Worm (Caenorhabditis elegans) whole organism, L1 larva: Measurements from ENCODE around the gene K07F5.7.

Experiments
- C04F5.9 ChIP-seq: sonication (generic microtip); optimal IDR thresholded peaks from 2 replicates; lab custom pipeline; 2016; ENCODE audit warnings: missing genetic modification characterization, missing compliant biosample characterization
- C16A3.4 ChIP-seq: fragments of 150-350 bp; optimal IDR thresholded peaks from 2 replicates; lab custom pipeline; 2014; ENCODE audit warnings: missing biosample characterization, missing genetic modification characterization
- F16B12.6 ChIP-seq: fragments of 150-350 bp; optimal IDR thresholded peaks from 2 replicates; lab custom pipeline; 2014; ENCODE audit warnings: missing biosample characterization, missing genetic modification characterization
- Y116A8C.19 ChIP-seq: sonication (generic microtip); optimal IDR thresholded peaks from 2 replicates; lab custom pipeline; 2016; ENCODE audit warnings: missing compliant biosample characterization, missing genetic modification characterization, borderline replicate concordance
- blmp-1 ChIP-seq: fragments of 150-350 bp; optimal IDR thresholded peaks from 2 replicates; lab custom pipeline; 2014; ENCODE audit warnings: missing biosample characterization, missing genetic modification characterization
- ceh-82 ChIP-seq, 3 experiments: fragments of 150-350 bp in 1 of 3; sonication (generic microtip) in 2 of 3; optimal IDR thresholded peaks; 2 replicates each; lab custom pipeline; 2014 to 2017; ENCODE audit warnings: missing biosample characterization in 3 of 3, missing genetic modification characterization in 3 of 3
- dpl-1 ChIP-seq, 3 experiments: fragments of 150-350 bp in 2 of 3; sonication (generic microtip) in 1 of 3; optimal IDR thresholded peaks; 2 replicates each; lab custom pipeline; 2014 to 2017; ENCODE audit warnings: missing biosample characterization in 3 of 3, missing genetic modification characterization in 3 of 3, missing genetic modification reagents in 3 of 3
- dsc-1 ChIP-seq: sonication (generic microtip); optimal IDR thresholded peaks from 2 replicates; lab custom pipeline; 2016; ENCODE audit warnings: mild to moderate bottlenecking, missing genetic modification characterization, missing compliant biosample characterization
- efl-1 ChIP-seq, 4 experiments: fragments of 150-350 bp; optimal IDR thresholded peaks in 3 of 4; peaks in 1 of 4; 1 replicate in 1 of 4; 2 replicates in 3 of 4; lab custom pipeline; 2014; ENCODE audit warnings: missing biosample characterization in 2 of 4, missing genetic modification characterization in 2 of 4, missing genetic modification reagents in 2 of 4
- egl-13 ChIP-seq: sonication (generic microtip); optimal IDR thresholded peaks from 2 replicates; lab custom pipeline; 2016; ENCODE audit warnings: missing genotype, missing genetic modification reagents, missing genetic modification characterization, missing compliant biosample characterization
- egl-27 ChIP-seq, 2 experiments: fragments of 150-350 bp in 1 of 2; sonication (generic microtip); optimal IDR thresholded peaks; 3 replicates each; lab custom pipeline; 2017 to 2018; ENCODE audit warnings: missing biosample characterization in 2 of 2, missing genetic modification characterization in 2 of 2, missing genetic modification reagents in 2 of 2
- elt-2 ChIP-seq: sonication (generic microtip); optimal IDR thresholded peaks from 2 replicates; lab custom pipeline; 2016; ENCODE audit warnings: missing genetic modification characterization, mild to moderate bottlenecking, inconsistent platforms, missing compliant biosample characterization, missing genetic modification reagents
- elt-3 ChIP-seq, 6 experiments: fragments of 150-350 bp in 1 of 6; sonication (generic microtip); optimal IDR thresholded peaks; 2 replicates each; lab custom pipeline; 2017 to 2018; ENCODE audit warnings: missing biosample characterization in 6 of 6, missing genetic modification characterization in 6 of 6, inconsistent platforms in 1 of 6
- ets-5 ChIP-seq: fragments of 200-800 bp; sonication (Bioruptor generic); IDR thresholded peaks from 2 replicates; pipeline ENCODE4 v1.3.6; 2022; ENCODE audit warnings: missing genetic modification characterization, missing compliant biosample characterization
- fkh-8 ChIP-seq: sonication (generic microtip); optimal IDR thresholded peaks from 2 replicates; lab custom pipeline; 2016; ENCODE audit warnings: mild to moderate bottlenecking, missing genetic modification characterization, missing compliant biosample characterization
- hlh-4 ChIP-seq: sonication (generic microtip); optimal IDR thresholded peaks from 2 replicates; lab custom pipeline; 2016; ENCODE audit warnings: mild to moderate bottlenecking, missing genetic modification characterization, missing compliant biosample characterization
- hpl-2 ChIP-seq: fragments of 150-350 bp; optimal IDR thresholded peaks from 2 replicates; lab custom pipeline; 2014; ENCODE audit warnings: missing biosample characterization, missing genetic modification reagents, missing genetic modification characterization
- irx-1 ChIP-seq: sonication (generic microtip); optimal IDR thresholded peaks from 2 replicates; lab custom pipeline; 2016; ENCODE audit warnings: missing genetic modification characterization, missing compliant biosample characterization
- isw-1 ChIP-seq: fragments of 200-800 bp; sonication (Bioruptor generic); IDR thresholded peaks from 2 replicates; pipeline ENCODE4 v1.3.6; 2022; ENCODE audit warnings: missing genetic modification characterization, missing compliant biosample characterization
- lin-14 ChIP-seq: fragments of 200-800 bp; sonication (Bioruptor generic); optimal IDR thresholded peaks from 2 replicates; lab custom pipeline; 2018; ENCODE audit warnings: mild to moderate bottlenecking, missing genetic modification characterization, moderate library complexity, missing compliant biosample characterization
- lin-15B ChIP-seq: fragments of 150-350 bp; sonication (generic microtip); optimal IDR thresholded peaks from 3 replicates; lab custom pipeline; 2014; ENCODE audit warnings: missing biosample characterization, missing genetic modification characterization
- lin-35 ChIP-seq, 2 experiments: fragments of 150-350 bp; optimal IDR thresholded peaks; 2 replicates each; lab custom pipeline; 2014; ENCODE audit warnings: missing biosample characterization in 2 of 2, missing genetic modification characterization in 2 of 2, missing genetic modification reagents in 2 of 2
- lin-39 ChIP-seq: fragments of 150-350 bp; optimal IDR thresholded peaks from 2 replicates; lab custom pipeline; 2014; ENCODE audit warnings: missing biosample characterization, missing genetic modification reagents, missing genetic modification characterization
- lsy-2 ChIP-seq, 2 experiments: fragments of 150-350 bp; optimal IDR thresholded peaks; 2 replicates each; lab custom pipeline; 2014; ENCODE audit warnings: missing biosample characterization in 2 of 2, missing genetic modification characterization in 2 of 2
- mdl-1 ChIP-seq, 2 experiments: fragments of 150-350 bp; optimal IDR thresholded peaks; 2 replicates each; lab custom pipeline; 2014 to 2017; ENCODE audit warnings: missing biosample characterization in 2 of 2, missing genetic modification characterization in 2 of 2, inconsistent platforms in 1 of 2
- nhr-19 ChIP-seq: fragments of 200-800 bp; sonication (Bioruptor generic); conservative IDR thresholded peaks from 2 replicates; pipeline ENCODE4 v1.3.6; 2022; ENCODE audit warnings: missing genetic modification characterization, missing compliant biosample characterization
- nhr-237 ChIP-seq: fragments of 150-350 bp; optimal IDR thresholded peaks from 2 replicates; lab custom pipeline; 2014; ENCODE audit warnings: missing biosample characterization, missing genetic modification characterization
- nhr-71 ChIP-seq: sonication (generic microtip); optimal IDR thresholded peaks from 2 replicates; lab custom pipeline; 2016; ENCODE audit warnings: mild to moderate bottlenecking, missing genetic modification characterization, moderate library complexity, missing compliant biosample characterization
- nhr-76 ChIP-seq: sonication (generic microtip); optimal IDR thresholded peaks from 2 replicates; lab custom pipeline; 2017; ENCODE audit warnings: missing biosample characterization, missing genetic modification characterization
- nhr-77 ChIP-seq: fragments of 150-350 bp; optimal IDR thresholded peaks from 2 replicates; lab custom pipeline; 2014; ENCODE audit warnings: missing biosample characterization, missing genetic modification characterization
- nhr-85 ChIP-seq: sonication (generic microtip); peaks from one replicate; lab custom pipeline; 2016; ENCODE audit warnings: missing genetic modification characterization, inconsistent platforms, missing compliant biosample characterization
- pag-3 ChIP-seq: sonication (generic microtip); optimal IDR thresholded peaks from 2 replicates; lab custom pipeline; 2017; ENCODE audit warnings: missing genetic modification characterization, mild to moderate bottlenecking, missing compliant biosample characterization, antibody characterized with exemption, borderline replicate concordance; ENCODE audit not compliant: insufficient read depth
- pax-3 ChIP-seq: fragments of 200-800 bp; sonication (Bioruptor generic); optimal IDR thresholded peaks from 2 replicates; lab custom pipeline; 2018; ENCODE audit warnings: mild to moderate bottlenecking, missing genetic modification characterization, moderate library complexity, missing compliant biosample characterization
- pqm-1 ChIP-seq: sonication (generic microtip); optimal IDR thresholded peaks from 3 replicates; lab custom pipeline; 2017; ENCODE audit warnings: missing biosample characterization, missing genetic modification characterization
- rnt-1 ChIP-seq: sonication (generic microtip); optimal IDR thresholded peaks from 2 replicates; lab custom pipeline; 2016; ENCODE audit warnings: mild to moderate bottlenecking, missing genetic modification characterization, moderate library complexity, missing compliant biosample characterization
- skn-1 ChIP-seq: fragments of 150-350 bp; optimal IDR thresholded peaks from 2 replicates; lab custom pipeline; 2014; ENCODE audit warnings: missing biosample characterization, missing genetic modification characterization
- snpc-4 ChIP-seq: fragments of 150-350 bp; optimal IDR thresholded peaks from 2 replicates; lab custom pipeline; 2014; ENCODE audit warnings: missing biosample characterization, missing genetic modification characterization
- snu-23 ChIP-seq: sonication (generic microtip); optimal IDR thresholded peaks from 2 replicates; lab custom pipeline; 2016; ENCODE audit warnings: missing genetic modification characterization, missing compliant biosample characterization
- sox-4 ChIP-seq: sonication (generic microtip); optimal IDR thresholded peaks from 2 replicates; lab custom pipeline; 2016; ENCODE audit warnings: missing genetic modification characterization, missing compliant biosample characterization
- sptf-1 ChIP-seq: fragments of 150-350 bp; optimal IDR thresholded peaks from 2 replicates; lab custom pipeline; 2014; ENCODE audit warnings: missing biosample characterization, missing genetic modification characterization
- sup-37 ChIP-seq: fragments of 200-800 bp; sonication (Bioruptor generic); optimal IDR thresholded peaks from 2 replicates; lab custom pipeline; 2018; ENCODE audit warnings: mild to moderate bottlenecking, missing genetic modification characterization, missing compliant biosample characterization
- swsn-7 ChIP-seq: sonication (generic microtip); optimal IDR thresholded peaks from 2 replicates; lab custom pipeline; 2016; ENCODE audit warnings: missing genetic modification characterization, missing compliant biosample characterization
- tbx-2 ChIP-seq: sonication (generic microtip); optimal IDR thresholded peaks from 2 replicates; lab custom pipeline; 2016; ENCODE audit warnings: missing genetic modification characterization, missing compliant biosample characterization
- unc-130 ChIP-seq: fragments of 150-350 bp; optimal IDR thresholded peaks from 2 replicates; lab custom pipeline; 2017; ENCODE audit warnings: missing biosample characterization, missing genetic modification characterization, inconsistent platforms
- unc-30 ChIP-seq: sonication (generic microtip); optimal IDR thresholded peaks from 2 replicates; lab custom pipeline; 2017; ENCODE audit warnings: missing biosample characterization, missing genetic modification characterization
- unc-86 ChIP-seq: sonication (generic microtip); optimal IDR thresholded peaks from 2 replicates; lab custom pipeline; 2016; ENCODE audit warnings: missing genetic modification characterization, missing compliant biosample characterization
- unc-98 ChIP-seq: fragments of 200-800 bp; sonication (Bioruptor generic); IDR thresholded peaks from 2 replicates; pipeline ENCODE4 v1.3.6; 2022; ENCODE audit warnings: missing genetic modification characterization, missing compliant biosample characterization
- xbp-1 ChIP-seq: sonication (generic microtip); optimal IDR thresholded peaks from 2 replicates; lab custom pipeline; 2016; ENCODE audit warnings: missing genetic modification characterization, missing compliant biosample characterization
- zag-1 ChIP-seq: fragments of 150-350 bp; optimal IDR thresholded peaks from 2 replicates; lab custom pipeline; 2014; ENCODE audit warnings: missing biosample characterization, missing genetic modification characterization
- zip-4 ChIP-seq: fragments of 200-800 bp; sonication (Bioruptor generic); optimal IDR thresholded peaks from 2 replicates; lab custom pipeline; 2018; ENCODE audit warnings: mild to moderate bottlenecking, missing genetic modification characterization, moderate library complexity, missing compliant biosample characterization

Gene K07F5.7

ce11 chrIV:9889857-9890256, 41.9 kb upstream of the K07F5.7 start, which contains the start of gene ttbk-3:
TSS of gene ttbk-3 (minus strand) at chrIV:9889957.
- TF ChIP-seq Y116A8C.19 (tag; lab: Kevin White, UChicago): no peak
- no peak for TF ChIP-seq dsc-1 (tag; lab: Kevin White, UChicago)
- TF ChIP-seq lin-15B (tag; lab: Kevin White, UChicago): no peak
- no peak for TF ChIP-seq nhr-85 (tag; lab: Kevin White, UChicago)
- no peak for TF ChIP-seq hpl-2
- no peak for TF ChIP-seq unc-98 (GFP tag; lab: Robert Waterston, UW)
- TF ChIP-seq efl-1 (optimal IDR thresholded peaks at IDR 0.05; lab: Kevin White, UChicago): no peak
- TF ChIP-seq efl-1 (GFP tag; optimal IDR thresholded peaks at IDR 0.05 in 1 of 2; lab: Kevin White, UChicago): peak in 1 of 2 experiments; percentile 43
- no peak for TF ChIP-seq pax-3 (tag; lab: Kevin White, UChicago)

ce11 chrIV:9884257-9884656, 36.3 kb upstream of the K07F5.7 start, which contains the start of the genes prp-18 and mccc-1:
TSS of gene prp-18 (minus strand) at chrIV:9884383.
TSS of gene mccc-1 (plus strand) at chrIV:9884570.
- TF ChIP-seq sox-4 (no peak), zip-4 (no peak), unc-130 (tag; lab: Kevin White, UChicago) (peak; percentile 9), lin-14 (GFP tag; lab: Kevin White, UChicago) (peak; percentile 74), isw-1 (GFP tag; lab: Robert Waterston, UW) (peak; percentile 36), nhr-19 (GFP tag; lab: Robert Waterston, UW) (peak; percentile 25; the same call in 1 of the 2 replicates), elt-3 (tag; optimal IDR thresholded peaks at IDR 0.05; lab: Kevin White, UChicago) (no peak), efl-1 (optimal IDR thresholded peaks at IDR 0.05; lab: Kevin White, UChicago) (peak; percentile 67 to 70), efl-1 (GFP tag; optimal IDR thresholded peaks at IDR 0.05 in 1 of 2; lab: Kevin White, UChicago) (peak; percentile 64 to 91), dpl-1 (GFP tag; optimal IDR thresholded peaks at IDR 0.05; lab: Kevin White, UChicago) (peak; percentile 43 to 69 (median 60)), unc-30 (tag; lab: Kevin White, UChicago) (no peak), rnt-1 (peak; percentile 64), egl-13 (tag; lab: Kevin White, UChicago) (no peak), lsy-2 (tag; optimal IDR thresholded peaks at IDR 0.05; lab: Kevin White, UChicago) (peak in 1 of 2 experiments; percentile 57), egl-27 (tag; optimal IDR thresholded peaks at IDR 0.05; lab: Kevin White, UChicago) (no peak), swsn-7 (peak; percentile 33), irx-1 (no peak), blmp-1 (tag; lab: Kevin White, UChicago) (peak; percentile 30), elt-2 (tag; lab: Kevin White, UChicago) (no peak), nhr-76 (no peak), zag-1 (tag; lab: Kevin White, UChicago) (no peak), pqm-1 (tag; lab: Kevin White, UChicago) (no peak), ceh-82 (tag; optimal IDR thresholded peaks at IDR 0.05; lab: Kevin White, UChicago) (peak in 1 of 3 experiments; percentile 62), nhr-85 (tag; lab: Kevin White, UChicago) (peak; percentile 33), sup-37 (GFP tag; lab: Kevin White, UChicago) (no peak), fkh-8 (no peak), snpc-4 (tag; lab: Kevin White, UChicago) (no peak), lin-39 (tag; lab: Kevin White, UChicago) (no peak), ets-5 (GFP tag; lab: Robert Waterston, UW) (no peak), tbx-2 (tag; lab: Kevin White, UChicago) (no peak), unc-86 (tag; lab: Kevin White, UChicago) (peak; percentile 4), lin-35 (GFP tag; optimal IDR thresholded peaks at IDR 0.05; lab: Kevin White, UChicago) (peak; percentile 72 to 76), C04F5.9 (no peak), nhr-71 (tag; lab: Kevin White, UChicago) (no peak), nhr-77 (no peak), C16A3.4 (peak; percentile 62), snu-23 (GFP tag; lab: Kevin White, UChicago) (peak; percentile 61), xbp-1 (tag; lab: Kevin White, UChicago) (peak; percentile 48), dsc-1 (tag; lab: Kevin White, UChicago) (peak; percentile 48), nhr-237 (no peak), sptf-1 (tag; lab: Kevin White, UChicago) (no peak), mdl-1 (tag; optimal IDR thresholded peaks at IDR 0.05; lab: Kevin White, UChicago) (peak in 1 of 2 experiments; percentile 16), F16B12.6 (tag; lab: Kevin White, UChicago) (no peak), hlh-4 (tag; lab: Kevin White, UChicago) (no peak), pag-3 (no peak), lin-15B (tag; lab: Kevin White, UChicago) (peak; percentile 56), skn-1 (tag; lab: Kevin White, UChicago) (peak; percentile 28)
